Worm (Caenorhabditis elegans) whole organism, midembryonic: ENCODE data around the gene frm-10.
"Not testable (repeated sequence)": the region's sequence is repeated elsewhere in the genome, so short reads cannot be mapped to it uniquely, and the experiment has no call there.

Source experiments
- T22C8.4 ChIP-seq: fragments of 200-800 bp; sonication (Bioruptor generic); IDR thresholded peaks from 2 replicates; pipeline ENCODE4 v1.3.6; 2022; ENCODE audit warnings: missing genetic modification characterization, missing compliant biosample characterization
- cog-1 ChIP-seq: sonication (generic microtip); optimal IDR thresholded peaks from 2 replicates; lab custom pipeline; 2016; ENCODE audit warnings: missing genetic modification characterization, missing compliant biosample characterization
- flt-1 ChIP-seq: fragments of 200-800 bp; sonication (Bioruptor generic); IDR thresholded peaks from 2 replicates; pipeline ENCODE4 v1.3.6; 2022; ENCODE audit warnings: missing genetic modification characterization, missing compliant biosample characterization
- klf-2 ChIP-seq: fragments of 200-800 bp; sonication (Bioruptor generic); conservative IDR thresholded peaks from 2 replicates; pipeline ENCODE4 v1.3.6; 2022; ENCODE audit warnings: missing genetic modification reagents, missing genetic modification characterization, missing compliant biosample characterization
- med-1 ChIP-seq: sonication (generic microtip); optimal IDR thresholded peaks from 2 replicates; lab custom pipeline; 2017; ENCODE audit warnings: missing genetic modification characterization, mild to moderate bottlenecking, missing compliant biosample characterization, antibody characterized with exemption, missing genetic modification reagents; ENCODE audit not compliant: insufficient read depth
- ref-1 ChIP-seq: fragments of 200-800 bp; sonication (Bioruptor generic); conservative IDR thresholded peaks from 2 replicates; pipeline ENCODE4 v1.3.6; 2022; ENCODE audit warnings: missing genetic modification reagents, missing genetic modification characterization, missing compliant biosample characterization
- tab-1 ChIP-seq: fragments of 200-800 bp; sonication (Bioruptor generic); IDR thresholded peaks from 2 replicates; pipeline ENCODE4 v1.3.6; 2022; ENCODE audit warnings: missing genetic modification characterization, missing compliant biosample characterization
- ztf-23 ChIP-seq: fragments of 200-800 bp; sonication (Bioruptor generic); IDR thresholded peaks from 2 replicates; pipeline ENCODE4 v1.3.6; 2022; ENCODE audit warnings: missing genetic modification reagents, missing genetic modification characterization, missing compliant biosample characterization
- ztf-29 ChIP-seq: fragments of 200-800 bp; sonication (Bioruptor generic); IDR thresholded peaks from 2 replicates; pipeline ENCODE4 v1.3.6; 2022; ENCODE audit warnings: missing genetic modification reagents, missing genetic modification characterization, missing compliant biosample characterization

frm-10 gene

DNA sequence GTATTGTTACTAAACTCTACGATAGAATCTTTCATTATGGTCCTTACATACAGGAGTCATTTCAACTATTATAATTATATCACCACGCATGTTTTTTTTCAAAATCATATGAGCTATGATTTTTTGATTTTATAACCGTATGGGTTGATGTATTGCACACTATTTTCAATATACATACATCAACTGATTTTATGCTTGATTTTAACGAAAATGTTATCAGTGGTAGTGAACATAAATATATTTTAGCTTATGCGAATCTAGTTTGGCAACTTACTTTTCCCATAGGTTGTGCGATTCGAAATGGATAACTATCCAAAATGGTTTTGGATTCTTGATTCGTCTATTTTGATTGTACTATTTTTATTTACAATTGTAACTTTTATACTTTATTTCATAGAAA is 39.4 kb upstream of the frm-10 start, which contains the start of gene srv-10:
TSS of gene srv-10 (plus strand) at position 301 of the 400 bp plus-strand sequence.
- TF ChIP-seq tab-1 (GFP tag; lab: Robert Waterston, UW) (no peak), ztf-29 (no peak), med-1 (GFP tag; lab: Kevin White, UChicago) (no peak), klf-2 (no peak)

DNA sequence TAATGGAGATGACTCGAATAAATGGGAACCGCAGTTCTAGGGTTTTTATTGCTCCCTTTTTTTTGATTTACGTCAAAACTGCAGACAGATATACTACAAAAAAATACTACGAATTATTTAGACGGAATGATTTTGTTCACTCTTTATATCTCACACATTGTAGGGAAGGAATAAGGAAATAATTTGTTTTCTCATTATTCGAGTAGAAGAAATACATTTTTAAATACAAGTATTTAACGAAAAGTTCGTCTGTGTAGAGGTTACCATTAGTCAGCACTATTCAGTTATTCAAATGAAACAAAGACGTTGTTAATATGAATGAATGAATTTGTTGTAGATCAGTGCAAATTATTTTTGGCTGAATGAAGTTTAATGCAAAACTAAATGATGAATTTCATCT is 36.2 kb upstream of the frm-10 start, which contains the start of gene srd-18:
TSS of gene srd-18 (minus strand) at position 101 of the 400 bp plus-strand sequence.
- TF ChIP-seq tab-1 (GFP tag; lab: Robert Waterston, UW) (no peak), ztf-23 (GFP tag; lab: Robert Waterston, UW) (no peak), T22C8.4 (GFP tag; lab: Robert Waterston, UW) (no peak), med-1 (GFP tag; lab: Kevin White, UChicago) (no peak), klf-2 (no peak), ref-1 (GFP tag; lab: Robert Waterston, UW) (no peak), cog-1 (tag; lab: Kevin White, UChicago) (no peak), flt-1 (no peak), ztf-29 (no peak)

DNA sequence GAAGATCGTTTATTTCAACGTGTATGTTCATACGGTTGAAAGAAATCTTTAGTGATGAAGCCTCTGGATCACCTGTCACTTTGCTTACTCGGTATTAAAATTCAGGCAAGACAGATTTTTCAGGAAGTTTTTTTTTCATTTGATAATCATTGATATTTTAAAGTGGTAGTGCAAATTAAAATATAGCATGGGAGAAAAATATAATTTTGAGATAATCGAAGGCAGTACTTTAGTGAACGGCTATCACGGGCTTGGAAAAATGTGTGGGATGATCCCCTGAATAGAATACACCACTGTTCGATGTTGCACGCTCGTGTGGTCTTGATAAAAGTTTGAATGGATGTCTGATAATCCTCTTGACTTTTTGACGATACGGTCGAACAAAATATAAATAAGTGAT is 35.6 kb upstream of the frm-10 start:
- TF ChIP-seq klf-2 (no peak), ref-1 (GFP tag; lab: Robert Waterston, UW) (no peak), tab-1 (GFP tag; lab: Robert Waterston, UW) (no peak), ztf-29 (no peak), cog-1 (tag; lab: Kevin White, UChicago) (no peak), flt-1 (no peak), T22C8.4 (GFP tag; lab: Robert Waterston, UW) (no peak), ztf-23 (GFP tag; lab: Robert Waterston, UW) (no peak), med-1 (GFP tag; lab: Kevin White, UChicago) (no peak)

DNA sequence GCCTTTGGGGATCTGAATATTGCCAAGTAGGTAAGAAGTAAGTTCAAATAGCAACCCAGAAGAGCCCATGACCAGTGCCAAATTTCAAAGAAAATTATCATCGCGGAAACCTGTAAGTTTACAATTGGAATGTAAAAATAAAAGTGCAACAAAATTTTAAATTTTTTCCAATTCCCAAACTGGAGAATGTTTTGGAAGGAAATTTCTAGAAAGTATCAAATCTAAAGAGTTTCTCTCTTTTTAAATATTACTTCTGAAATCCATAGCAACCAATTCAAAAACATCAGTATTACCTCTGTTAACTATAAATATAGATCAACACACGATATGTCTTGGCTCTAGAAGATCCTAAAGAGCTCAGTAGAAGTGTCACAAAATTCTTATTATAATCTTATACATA is 34.3 kb upstream of the frm-10 start, which contains the start of gene srd-19:
TSS of gene srd-19 (minus strand) at position 101 of the 400 bp plus-strand sequence.
- TF ChIP-seq klf-2 (no peak), ztf-29 (no peak), flt-1 (no peak)

DNA sequence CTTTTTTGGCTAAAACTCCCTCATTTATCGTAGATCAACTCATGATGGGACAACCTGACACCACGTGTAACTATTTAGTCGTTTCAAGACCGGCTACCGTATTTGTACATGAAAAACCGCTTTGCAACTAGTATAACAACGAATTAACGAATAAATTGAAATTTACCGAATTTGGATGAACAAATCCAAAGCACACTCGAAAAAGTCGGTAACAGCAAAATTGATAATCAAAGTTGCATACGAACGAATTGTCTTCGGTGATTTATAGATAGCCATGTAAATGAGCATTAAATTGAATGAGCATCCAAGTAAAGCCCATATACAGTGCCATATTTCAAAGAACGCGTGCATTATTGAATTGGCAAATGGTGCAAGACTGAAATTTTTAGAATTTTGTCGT is 30.6 kb upstream of the frm-10 start, which contains the start of gene srd-17:
TSS of gene srd-17 (minus strand) at position 351 of the 400 bp plus-strand sequence.
- TF ChIP-seq cog-1 (tag; lab: Kevin White, UChicago) (no peak), med-1 (GFP tag; lab: Kevin White, UChicago) (no peak), ztf-23 (GFP tag; lab: Robert Waterston, UW) (no peak), tab-1 (GFP tag; lab: Robert Waterston, UW) (no peak), klf-2 (no peak), ref-1 (GFP tag; lab: Robert Waterston, UW) (no peak), ztf-29 (no peak), T22C8.4 (GFP tag; lab: Robert Waterston, UW) (no peak), flt-1 (no peak)

DNA sequence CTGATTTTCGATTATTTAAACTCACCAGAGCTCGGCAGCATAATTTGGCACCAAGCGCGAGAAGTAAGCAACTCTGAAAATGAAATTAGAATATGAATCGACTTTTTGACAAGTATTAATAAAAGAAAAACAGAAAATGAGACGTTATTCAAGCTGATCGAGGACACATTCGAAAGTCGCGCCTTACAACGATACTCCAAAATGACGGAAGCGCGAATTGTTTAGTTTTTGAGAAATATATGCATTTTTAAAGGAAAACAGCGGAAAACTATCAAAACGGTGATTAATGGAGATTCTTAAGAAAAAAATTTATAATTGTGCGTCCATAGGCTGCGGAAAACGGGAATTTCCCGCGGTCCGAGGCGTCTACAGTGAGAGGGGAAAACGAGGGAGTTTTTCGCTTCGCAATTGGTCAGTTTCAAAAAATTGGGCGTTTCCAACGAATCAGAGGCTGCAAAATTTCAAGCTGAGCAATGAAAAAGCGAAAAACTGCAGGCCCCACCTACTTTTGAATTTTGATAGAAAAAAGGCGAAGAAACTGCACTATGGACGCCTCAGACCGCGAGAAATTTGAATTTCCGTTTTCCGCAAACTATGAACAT is 25.4 kb upstream of the frm-10 start, which contains the start of gene mes-4:
TSS of gene mes-4 (minus strand) at position 73 of the 602 bp plus-strand sequence.
- TF ChIP-seq ztf-23 (GFP tag; lab: Robert Waterston, UW) = no peak
- TF ChIP-seq tab-1 (GFP tag; lab: Robert Waterston, UW) = no peak
- TF ChIP-seq ref-1 (GFP tag; lab: Robert Waterston, UW) = no peak
- TF ChIP-seq klf-2 = no peak
- no peak for TF ChIP-seq med-1 (GFP tag; lab: Kevin White, UChicago)
- TF ChIP-seq flt-1 = no peak
- no peak for TF ChIP-seq ztf-29
- TF ChIP-seq cog-1 (tag; lab: Kevin White, UChicago) = no peak
- TF ChIP-seq T22C8.4 (GFP tag; lab: Robert Waterston, UW) = no peak

DNA sequence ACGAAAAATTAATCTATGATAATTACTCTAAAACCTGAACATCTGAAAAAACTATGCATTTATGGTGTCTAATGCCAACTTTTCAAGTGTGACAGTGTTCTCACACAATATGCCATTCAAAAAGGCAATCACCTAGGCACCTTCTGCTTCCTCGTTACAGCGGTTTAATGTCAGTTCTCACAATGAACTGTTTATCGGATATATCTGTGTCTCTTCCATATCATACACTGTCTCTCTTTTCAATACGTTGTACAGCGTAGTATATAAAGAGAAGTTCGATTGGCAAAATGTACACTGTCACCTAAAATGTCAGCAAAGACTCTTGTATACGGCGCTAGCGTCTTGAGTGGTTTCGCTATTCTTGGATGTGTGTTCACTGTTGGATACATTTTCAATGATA is 21.3 kb upstream of the frm-10 start, which contains the start of gene col-162:
TSS of gene col-162 (plus strand) at position 301 of the 400 bp plus-strand sequence.
- TF ChIP-seq med-1 (GFP tag; lab: Kevin White, UChicago) (no peak), ref-1 (GFP tag; lab: Robert Waterston, UW) (no peak), cog-1 (tag; lab: Kevin White, UChicago) (no peak)

DNA sequence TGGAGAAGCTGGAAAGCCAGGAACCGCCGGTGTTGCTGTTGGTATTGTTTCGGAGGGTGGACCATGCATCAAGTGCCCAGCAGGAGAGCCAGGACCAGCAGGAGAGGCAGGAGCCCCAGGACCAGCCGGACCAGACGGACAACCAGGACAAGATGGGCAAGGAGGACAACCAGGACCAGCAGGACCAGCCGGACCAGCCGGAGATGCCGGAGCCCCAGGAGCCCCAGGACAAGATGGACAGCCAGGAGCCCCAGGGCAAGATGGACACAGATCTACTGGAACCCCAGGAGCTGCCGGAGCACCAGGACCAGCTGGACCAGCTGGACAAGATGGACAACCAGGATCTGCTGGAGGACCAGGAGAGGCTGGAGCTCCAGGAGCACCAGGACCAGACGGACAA is 20.2 kb upstream of the frm-10 start:
- TF ChIP-seq cog-1 (tag; lab: Kevin White, UChicago) = no peak
- TF ChIP-seq tab-1 (GFP tag; lab: Robert Waterston, UW) = no peak
- TF ChIP-seq ztf-29 = no peak

DNA sequence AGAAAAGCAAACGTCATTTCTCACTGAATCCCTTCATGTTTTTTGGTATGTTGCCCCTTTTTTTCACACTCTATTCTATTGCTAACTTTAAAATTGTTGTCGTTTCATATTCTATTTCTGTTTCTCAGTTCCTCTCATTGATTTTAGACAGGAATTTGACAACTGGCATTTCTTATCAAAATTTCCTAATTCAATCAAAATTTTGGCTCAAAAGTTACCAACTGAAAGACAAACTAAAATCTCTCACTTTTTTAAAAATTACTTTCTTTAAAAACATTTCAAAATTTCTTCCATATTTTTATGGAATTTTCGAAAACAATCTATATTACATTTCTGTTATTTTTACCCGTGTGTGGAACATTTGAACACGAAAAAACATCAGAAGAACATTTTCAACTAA is 19.5 kb upstream of the frm-10 start, which contains the start of gene Y2H9A.6:
TSS of gene Y2H9A.6 (plus strand) at position 301 of the 400 bp plus-strand sequence.
- not testable (repeated sequence) for TF ChIP-seq cog-1 (tag; lab: Kevin White, UChicago); med-1 (GFP tag; lab: Kevin White, UChicago); ztf-23 (GFP tag; lab: Robert Waterston, UW)

DNA sequence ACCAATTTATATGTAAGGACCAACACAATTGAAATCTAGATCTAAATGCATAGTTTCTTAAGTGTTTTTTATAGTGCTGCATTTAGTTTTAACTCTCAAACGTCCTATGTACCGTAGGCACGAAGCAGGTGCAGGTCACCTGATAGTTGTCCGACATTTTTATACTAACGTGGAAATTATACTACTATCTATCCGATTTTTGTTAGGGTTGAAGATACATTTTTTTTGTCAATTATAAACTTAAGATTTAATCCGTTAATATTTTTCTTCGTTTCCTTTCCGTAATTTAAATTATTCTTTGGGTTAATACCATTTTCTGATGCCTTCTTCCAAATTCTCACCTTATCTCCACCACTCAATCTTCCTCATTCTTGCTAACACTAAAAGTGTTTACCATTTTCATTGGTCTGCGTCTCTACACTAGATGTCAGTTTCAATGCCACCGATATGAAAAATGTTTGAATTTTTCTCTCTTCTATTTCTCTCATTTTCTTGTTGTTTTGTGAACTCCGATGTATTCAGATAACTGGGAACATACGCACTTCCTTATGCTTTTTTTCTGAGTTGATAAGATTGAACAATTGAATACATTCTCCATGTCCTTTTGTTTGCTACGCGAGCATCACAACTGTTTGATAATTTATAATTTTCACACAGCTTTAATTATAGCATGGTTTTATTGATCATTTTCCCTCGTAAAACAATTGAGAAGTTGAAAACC is 17.6 kb upstream of the frm-10 start, which contains the start of gene Y2H9A.4:
TSS of gene Y2H9A.4 (plus strand) at position 671 of the 721 bp plus-strand sequence.
- TF ChIP-seq tab-1 (GFP tag; lab: Robert Waterston, UW) (no peak), ztf-29 (no peak), ztf-23 (GFP tag; lab: Robert Waterston, UW) (no peak), flt-1 (no peak), ref-1 (GFP tag; lab: Robert Waterston, UW) (no peak), med-1 (GFP tag; lab: Kevin White, UChicago) (no peak), T22C8.4 (GFP tag; lab: Robert Waterston, UW) (no peak), cog-1 (tag; lab: Kevin White, UChicago) (no peak), klf-2 (no peak)
